Fruit fly (Drosophila melanogaster): ENCODE data around the gene CG10428.

Gene CG10428

DNA sequence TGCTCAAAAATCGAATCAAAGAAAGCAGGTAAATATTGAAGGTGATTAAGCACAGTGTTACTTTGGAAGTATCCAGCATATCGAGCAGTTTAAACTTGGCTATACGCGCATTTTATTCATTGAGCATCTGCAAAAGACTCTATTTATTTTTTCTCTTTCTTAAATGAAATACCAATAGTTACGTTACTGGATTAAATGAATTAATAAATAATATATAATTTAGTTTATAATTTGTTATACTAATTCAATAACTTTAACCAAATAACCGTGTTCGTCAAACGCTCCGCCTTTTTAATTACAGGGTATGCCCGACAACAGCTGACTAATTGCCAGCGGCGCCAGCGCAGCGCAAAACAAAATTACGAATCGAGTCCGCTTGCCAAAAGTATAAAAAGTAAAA is 18.2 kb downstream of the CG10428 start (continued):
- TF ChIP-seq CG4730 (GFP tag; IDR thresholded peaks at IDR 0.05) (0 out of 2 replicates have a peak, but pooled peaks have one; percentile 14), pzg (GFP tag; optimal IDR thresholded peaks at IDR 0.05) (no peak), fu2 (GFP tag; optimal IDR thresholded peaks at IDR 0.05) (no peak), Eip74EF (GFP tag; optimal IDR thresholded peaks at IDR 0.05) (no peak), Chrac-16 (GFP tag; optimal IDR thresholded peaks at IDR 0.05) (no peak), CG18764 (GFP tag; optimal IDR thresholded peaks at IDR 0.05) (no peak), CG16863 (GFP tag; optimal IDR thresholded peaks at IDR 0.05) (no peak), CG8944 (GFP tag; optimal IDR thresholded peaks at IDR 0.05) (no peak), HLH3B (GFP tag; IDR thresholded peaks at IDR 0.05) (no peak), H2.0 (GFP tag; IDR thresholded peaks at IDR 0.05) (no peak), Sry-δ (GFP tag; optimal IDR thresholded peaks at IDR 0.05) (no peak), Drgx (GFP tag; IDR thresholded peaks at IDR 0.05) (peak; percentile 55; the same call in 1 of the 2 replicates), nom (GFP tag; optimal IDR thresholded peaks at IDR 0.05) (no peak), CG13123 (GFP tag; optimal IDR thresholded peaks at IDR 0.05) (no peak), CG16779 (GFP tag; IDR thresholded peaks at IDR 0.05) (no peak), sob (GFP tag; IDR thresholded peaks at IDR 0.05) (peak; percentile 56), lov (optimal IDR thresholded peaks at IDR 0.05) (no peak), lov (GFP tag; IDR thresholded peaks at IDR 0.05) (no peak), crol (GFP tag; IDR thresholded peaks at IDR 0.05) (no peak), ap (GFP tag; IDR thresholded peaks at IDR 0.05) (no peak), CG2116 (GFP tag; optimal IDR thresholded peaks at IDR 0.05) (peak; percentile 25), CG18599 (GFP tag; optimal IDR thresholded peaks at IDR 0.05) (peak; percentile 86), Hr51 (GFP tag; optimal IDR thresholded peaks at IDR 0.05) (peak in 1 of 2 experiments; percentile 47), slbo (GFP tag; IDR thresholded peaks at IDR 0.05) (peak; percentile 78), zen2 (GFP tag; IDR thresholded peaks at IDR 0.05; ENCODE audit: partially characterized antibody) (no peak), CG33557 (GFP tag; optimal IDR thresholded peaks at IDR 0.05) (no peak), BtbVII (GFP tag; optimal IDR thresholded peaks at IDR 0.05) (peak; percentile 52), CG12769 (tag; optimal IDR thresholded peaks at IDR 0.05) (no peak), CG11696 (GFP tag; IDR thresholded peaks at IDR 0.05) (peak; percentile 14; the same call in 1 of the 2 replicates), wek (GFP tag; optimal IDR thresholded peaks at IDR 0.05) (no peak), wdn (GFP tag; IDR thresholded peaks at IDR 0.05) (peak; percentile 65; the same call in 1 of the 2 replicates), tup (GFP tag; optimal IDR thresholded peaks at IDR 0.05) (no peak), gce (GFP tag; IDR thresholded peaks at IDR 0.05) (no peak), B-H2 (GFP tag; optimal IDR thresholded peaks at IDR 0.05) (peak; percentile 21), Fer1 (GFP tag; optimal IDR thresholded peaks at IDR 0.05) (peak; percentile 66), CG6765 (GFP tag; optimal IDR thresholded peaks at IDR 0.05) (peak; percentile 61), jing (GFP tag; optimal IDR thresholded peaks at IDR 0.05) (no peak), Myb (GFP tag; optimal IDR thresholded peaks at IDR 0.05) (no peak), pros (GFP tag; optimal IDR thresholded peaks at IDR 0.05) (no peak), ara (GFP tag; IDR thresholded peaks at IDR 0.05) (no peak), corto (GFP tag; optimal IDR thresholded peaks at IDR 0.05) (no peak), CG15011 (GFP tag; optimal IDR thresholded peaks at IDR 0.05) (no peak), tap (tag; optimal IDR thresholded peaks at IDR 0.05) (peak; percentile 52), Bdp1 (GFP tag; optimal IDR thresholded peaks at IDR 0.05) (no peak), hth (optimal IDR thresholded peaks at IDR 0.05) (no peak), CG5953 (GFP tag; IDR thresholded peaks at IDR 0.05) (no peak), HmgD (GFP tag; optimal IDR thresholded peaks at IDR 0.05) (no peak), PHDP (tag; optimal IDR thresholded peaks at IDR 0.05) (peak; percentile 48), az2 (GFP tag; optimal IDR thresholded peaks at IDR 0.05) (no peak), Hand (GFP tag; optimal IDR thresholded peaks at IDR 0.05) (peak; percentile 38), CG10366 (GFP tag; IDR thresholded peaks at IDR 0.05) (peak; percentile 33; the same call in 1 of the 2 replicates), CG17912 (GFP tag; optimal IDR thresholded peaks at IDR 0.05) (no peak)
